Worm (Caenorhabditis elegans): Measurements from ENCODE around the gene ZC239.3.

The ZC239.3 gene

DNA sequence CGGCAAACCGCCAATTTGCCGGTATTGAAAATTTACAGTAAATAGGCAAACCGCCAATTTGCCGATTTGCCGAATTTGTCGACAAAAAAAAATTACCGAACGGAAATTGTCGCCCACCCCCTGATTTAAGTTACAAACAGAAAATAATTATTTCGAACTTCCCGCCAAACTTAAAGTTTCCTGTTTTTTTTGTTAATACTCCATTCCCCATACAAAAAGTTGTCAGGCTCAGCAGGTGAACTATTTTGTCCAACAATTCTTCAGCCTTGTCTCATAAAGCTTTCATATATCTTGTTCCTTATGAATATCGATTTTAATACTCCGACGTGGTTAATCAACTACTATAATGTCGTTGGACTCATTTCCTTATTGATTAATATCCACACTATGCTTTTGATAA lies 12.4 kb upstream of the ZC239.3 start, which contains the start of gene sri-50:
TSS of gene sri-50 (plus strand) at position 301 of the 400 bp plus-strand sequence.
- no peak for TF ChIP-seq W03F9.2 (tag; optimal IDR thresholded peaks at IDR 0.05)
- TF ChIP-seq dao-5 (tag; optimal IDR thresholded peaks at IDR 0.05), result no peak
- TF ChIP-seq him-1 (tag; optimal IDR thresholded peaks at IDR 0.05), result no peak

DNA sequence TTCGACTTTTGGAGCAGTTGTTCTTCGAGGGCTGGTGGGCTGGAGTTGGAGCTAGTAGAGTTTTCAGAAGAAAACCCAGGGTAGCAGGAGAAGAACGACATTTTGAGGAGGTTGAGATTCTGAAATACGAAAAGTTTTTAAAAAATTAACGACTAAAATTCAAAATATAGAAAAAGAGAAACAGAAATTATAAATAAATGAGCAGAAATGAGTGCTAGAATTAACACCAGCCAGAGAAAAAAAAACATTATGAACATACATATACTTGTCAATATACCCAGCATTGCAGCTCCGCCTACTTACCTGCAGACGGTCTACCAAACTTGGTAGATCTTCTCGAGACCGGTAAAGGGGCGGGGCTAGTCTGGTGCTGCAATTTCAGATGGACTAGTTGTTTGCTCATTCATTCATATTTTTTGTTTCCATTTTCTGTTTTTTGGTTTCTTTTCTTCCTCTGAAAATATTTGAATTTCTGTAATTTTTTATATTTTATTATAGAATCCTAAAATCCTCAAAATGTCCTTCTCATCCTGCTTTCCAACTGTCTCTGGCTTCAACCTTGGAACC lies 9.4 kb upstream of the ZC239.3 start, which contains the start of the genes ZC239.20 and ZC239.21:
TSS of gene ZC239.20 (minus strand) at position 101 of the 567 bp plus-strand sequence.
TSS of gene ZC239.21 (plus strand) at position 517 of the 567 bp plus-strand sequence.
- TF ChIP-seq W03F9.2 (tag; optimal IDR thresholded peaks at IDR 0.05) (no peak), him-1 (tag; optimal IDR thresholded peaks at IDR 0.05) (no peak), dao-5 (tag; optimal IDR thresholded peaks at IDR 0.05) (no peak)

DNA sequence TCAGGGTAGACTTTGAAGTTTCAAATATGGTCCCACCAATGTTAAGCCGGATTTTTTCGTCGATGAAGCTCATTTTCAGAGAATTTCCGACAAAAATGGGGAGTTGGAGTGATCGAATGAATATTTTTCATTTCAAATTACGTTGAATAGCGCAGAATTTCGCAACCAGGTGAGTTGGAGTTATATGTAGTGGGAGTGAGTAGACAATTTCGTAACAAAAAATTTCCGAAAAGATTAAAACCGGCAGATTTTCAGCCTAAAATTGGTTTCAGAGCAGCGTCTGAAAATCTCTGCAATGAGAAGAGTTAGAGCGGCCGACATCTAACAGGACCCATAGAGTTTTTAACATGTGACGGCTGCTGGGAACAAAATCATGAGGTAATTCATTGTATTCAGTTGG lies 7.2 kb upstream of the ZC239.3 start, which contains the start of gene sdz-35:
TSS of gene sdz-35 (minus strand) at position 101 of the 400 bp plus-strand sequence.
- no peak for TF ChIP-seq W03F9.2 (tag; optimal IDR thresholded peaks at IDR 0.05)

DNA sequence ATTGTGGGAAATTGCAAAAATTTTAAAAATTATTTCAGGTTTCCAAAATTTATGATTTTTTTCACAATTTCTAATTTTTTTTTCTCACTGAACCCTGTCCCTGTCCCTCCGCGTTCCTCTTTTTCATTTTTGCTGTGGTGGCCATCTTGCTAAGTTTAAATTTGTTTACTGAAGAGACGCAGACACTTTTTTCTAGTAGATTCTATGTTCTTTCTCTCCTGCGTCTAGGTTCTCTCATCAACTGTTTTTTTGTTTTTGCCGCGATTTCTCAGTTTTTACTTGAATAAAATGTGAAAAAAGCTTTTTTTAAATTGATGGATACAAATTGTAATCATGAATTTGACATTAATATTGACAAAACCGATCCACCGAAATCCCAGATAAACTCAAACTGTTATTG lies 6.6 kb upstream of the ZC239.3 start, which contains the start of gene ZC239.6:
TSS of gene ZC239.6 (plus strand) at position 381 of the 400 bp plus-strand sequence.
- TF ChIP-seq W03F9.2 (tag; optimal IDR thresholded peaks at IDR 0.05) (no peak), him-1 (tag; optimal IDR thresholded peaks at IDR 0.05) (no peak), dao-5 (tag; optimal IDR thresholded peaks at IDR 0.05) (no peak)

DNA sequence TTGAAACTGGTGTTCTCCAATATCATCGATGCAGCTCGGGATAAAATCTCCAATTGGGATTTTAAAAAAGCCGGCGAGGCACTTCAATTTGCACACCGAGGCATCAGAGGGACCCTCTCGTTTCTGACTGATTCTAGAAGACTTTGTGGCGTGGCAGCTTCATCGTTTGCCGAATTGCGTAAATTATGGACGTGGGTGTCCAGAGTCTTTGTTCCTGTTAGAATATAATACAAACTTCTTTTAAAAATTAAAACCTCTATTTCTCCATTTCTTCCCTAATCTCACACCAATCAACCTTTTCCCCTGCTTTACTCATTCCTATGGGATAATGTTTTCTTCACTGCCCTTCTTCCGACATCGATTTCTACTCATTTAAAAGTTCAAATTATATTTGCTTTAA lies 5.5 kb upstream of the ZC239.3 start, which contains the start of gene ZC239.5:
TSS of gene ZC239.5 (plus strand) at position 301 of the 400 bp plus-strand sequence.
- TF ChIP-seq W03F9.2 (tag; optimal IDR thresholded peaks at IDR 0.05) (no peak), him-1 (tag; optimal IDR thresholded peaks at IDR 0.05) (no peak), dao-5 (tag; optimal IDR thresholded peaks at IDR 0.05) (no peak)

DNA sequence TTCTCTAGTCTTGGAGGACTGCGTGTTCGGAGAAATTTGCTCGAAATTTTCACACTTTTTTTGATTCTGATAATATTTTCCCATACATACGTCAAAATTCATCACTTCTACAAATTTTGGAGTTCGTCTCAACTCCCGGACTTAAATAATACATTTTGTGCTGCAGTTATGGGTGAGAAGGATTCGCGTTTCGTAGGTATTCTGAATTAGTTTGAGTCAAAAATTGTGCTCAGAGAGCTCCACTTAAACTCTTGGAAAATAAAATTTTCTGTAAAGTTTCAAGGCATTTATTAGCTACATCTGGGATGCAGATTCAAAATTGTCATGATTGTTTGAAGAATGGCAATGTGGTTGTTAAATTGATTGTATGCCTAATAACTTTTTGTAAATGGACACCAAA lies 2.0 kb upstream of the ZC239.3 start, which contains the start of gene ZC239.4:
TSS of gene ZC239.4 (plus strand) at position 301 of the 400 bp plus-strand sequence.
- TF ChIP-seq W03F9.2 (tag; optimal IDR thresholded peaks at IDR 0.05) (no peak), dao-5 (tag; optimal IDR thresholded peaks at IDR 0.05) (no peak), him-1 (tag; optimal IDR thresholded peaks at IDR 0.05) (no peak)

DNA sequence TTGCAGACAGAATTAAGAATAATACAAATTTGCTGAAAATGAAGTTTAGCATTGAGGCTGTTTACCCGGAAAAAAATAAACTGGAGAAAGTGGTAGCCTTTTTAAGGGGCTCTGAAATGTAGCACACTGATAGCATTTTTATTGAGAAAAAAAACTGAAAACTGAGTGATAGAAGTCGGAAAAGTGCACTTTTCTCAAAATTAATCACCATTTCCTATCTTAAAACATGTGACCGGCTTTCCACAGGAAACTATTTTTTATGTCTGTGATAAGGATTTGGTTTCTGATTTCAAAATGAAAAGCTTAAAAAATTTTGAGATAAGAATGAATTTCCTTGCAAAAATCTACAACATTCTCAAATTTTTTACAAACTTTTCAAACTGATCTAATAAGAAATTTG lies 4.9 kb downstream of the ZC239.3 start, which contains the start of gene ZC239.22:
TSS of gene ZC239.22 (minus strand) at position 101 of the 400 bp plus-strand sequence.
- TF ChIP-seq him-1 (tag; optimal IDR thresholded peaks at IDR 0.05) (no peak), W03F9.2 (tag; optimal IDR thresholded peaks at IDR 0.05) (no peak), dao-5 (tag; optimal IDR thresholded peaks at IDR 0.05) (no peak)

DNA sequence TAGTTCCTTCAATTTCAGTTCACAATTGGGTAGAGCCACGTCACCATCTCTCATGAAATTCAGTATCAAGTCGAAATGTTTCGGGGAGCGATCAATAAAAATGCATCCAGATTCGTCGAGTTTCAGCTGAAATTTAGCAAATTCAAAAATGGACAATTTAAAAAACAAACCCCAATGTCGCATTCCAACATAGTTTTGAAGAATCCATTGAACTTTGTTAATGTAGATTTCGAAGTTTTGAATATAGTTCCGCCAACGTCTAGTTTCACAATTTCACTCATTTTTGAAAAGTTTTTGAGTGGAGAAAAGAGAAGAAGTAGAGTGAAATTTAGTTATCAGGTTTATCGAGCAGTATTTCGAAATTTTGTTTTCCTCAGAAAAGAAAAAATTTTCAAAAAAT lies 5.9 kb downstream of the ZC239.3 start, which contains the start of gene ZC239.14:
TSS of gene ZC239.14 (minus strand) at position 305 of the 400 bp plus-strand sequence.
- no peak for TF ChIP-seq him-1 (tag; optimal IDR thresholded peaks at IDR 0.05)
- TF ChIP-seq W03F9.2 (tag; optimal IDR thresholded peaks at IDR 0.05), result no peak
- no peak for TF ChIP-seq dao-5 (tag; optimal IDR thresholded peaks at IDR 0.05)

DNA sequence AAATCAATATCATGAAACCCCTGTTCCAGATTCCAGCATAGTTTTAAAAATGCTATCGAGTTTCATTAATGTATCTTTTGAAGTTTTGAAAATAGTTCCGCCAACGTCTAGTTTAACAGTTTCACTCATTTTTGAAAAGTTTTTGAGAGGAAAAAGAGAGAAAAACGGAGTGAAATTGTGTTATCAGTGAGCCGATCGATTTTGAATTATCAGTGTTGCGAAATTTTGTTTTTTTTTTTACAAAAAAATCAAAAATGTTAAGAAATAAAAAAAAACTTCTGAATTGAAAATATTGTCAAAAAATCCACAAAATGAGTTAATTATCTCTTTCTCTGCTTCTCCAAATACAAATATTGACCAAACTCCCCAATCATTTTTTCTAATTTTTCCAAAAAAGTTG lies 6.8 kb downstream of the ZC239.3 start, which contains the start of gene ZC239.13:
TSS of gene ZC239.13 (minus strand) at position 154 of the 400 bp plus-strand sequence.
- no peak for TF ChIP-seq dao-5 (tag; optimal IDR thresholded peaks at IDR 0.05)
- TF ChIP-seq W03F9.2 (tag; optimal IDR thresholded peaks at IDR 0.05), result no peak
- TF ChIP-seq him-1 (tag; optimal IDR thresholded peaks at IDR 0.05), result no peak

DNA sequence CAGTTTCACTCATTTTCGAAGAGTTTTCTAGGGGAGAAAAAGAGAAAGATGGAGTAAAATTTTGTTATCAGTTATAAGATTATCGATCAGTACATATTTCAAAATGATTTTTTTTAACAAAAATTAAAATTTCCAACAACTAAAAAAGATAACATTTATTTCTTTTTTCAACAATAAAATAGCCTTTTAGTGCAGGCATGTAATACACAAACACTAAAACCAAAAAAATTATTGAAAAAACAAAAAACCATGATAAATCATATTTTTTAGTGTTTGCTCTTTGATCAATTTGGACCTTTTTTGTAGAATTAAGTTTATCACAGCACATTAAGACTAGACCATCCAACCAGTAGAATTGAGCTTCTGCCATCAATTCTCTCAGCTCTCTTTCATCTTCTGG lies 8.8 kb downstream of the ZC239.3 start, which contains the start of gene ZC239.15:
TSS of gene ZC239.15 (minus strand) at position 101 of the 400 bp plus-strand sequence.
- TF ChIP-seq dao-5 (tag; optimal IDR thresholded peaks at IDR 0.05), result no peak

DNA sequence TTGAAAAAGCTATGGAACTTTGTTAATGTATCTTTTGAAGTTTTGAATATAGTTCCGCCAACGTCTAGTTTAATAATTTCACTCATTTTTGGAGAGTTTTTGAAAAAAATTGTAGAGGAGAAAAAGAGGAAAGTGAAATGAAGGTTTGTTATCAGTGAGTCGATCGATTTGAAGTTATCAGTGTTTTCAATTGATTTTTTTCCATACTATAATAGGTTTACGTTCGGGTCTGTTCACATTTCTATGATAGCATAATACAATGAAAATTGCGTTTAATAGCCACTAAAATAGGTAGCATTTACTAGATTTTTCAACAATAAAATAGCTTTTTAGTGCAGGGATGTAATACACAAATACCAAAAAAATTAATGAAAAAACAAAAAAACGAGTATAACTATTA lies 9.3 kb downstream of the ZC239.3 start, which contains the start of gene ZC239.16:
TSS of gene ZC239.16 (minus strand) at position 120 of the 400 bp plus-strand sequence.
- TF ChIP-seq W03F9.2 (tag; optimal IDR thresholded peaks at IDR 0.05) (no peak), him-1 (tag; optimal IDR thresholded peaks at IDR 0.05) (no peak), dao-5 (tag; optimal IDR thresholded peaks at IDR 0.05) (no peak)

DNA sequence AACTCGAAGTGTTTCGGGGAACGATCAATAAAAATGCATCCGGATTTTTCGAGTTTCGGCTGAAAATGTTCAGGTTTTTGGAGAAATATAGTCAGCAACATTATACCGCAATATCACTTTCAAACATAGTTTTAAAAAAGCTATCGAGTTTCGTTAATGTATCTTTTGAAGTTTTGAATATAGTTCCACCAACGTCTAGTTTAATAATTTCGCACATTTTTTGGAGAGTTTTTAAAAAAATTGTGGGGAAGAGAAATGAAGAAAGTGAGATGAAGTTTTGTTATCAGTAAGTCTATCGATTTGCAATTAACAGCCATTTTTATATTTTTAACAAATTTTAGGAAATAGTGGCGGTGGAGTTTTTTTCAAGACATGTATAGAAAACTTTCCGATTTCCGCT lies 9.9 kb downstream of the ZC239.3 start, which contains the start of gene ZC239.17:
TSS of gene ZC239.17 (minus strand) at position 101 of the 400 bp plus-strand sequence.
- no peak for TF ChIP-seq him-1 (tag; optimal IDR thresholded peaks at IDR 0.05)
- TF ChIP-seq dao-5 (tag; optimal IDR thresholded peaks at IDR 0.05), result no peak
- TF ChIP-seq W03F9.2 (tag; optimal IDR thresholded peaks at IDR 0.05), result no peak

DNA sequence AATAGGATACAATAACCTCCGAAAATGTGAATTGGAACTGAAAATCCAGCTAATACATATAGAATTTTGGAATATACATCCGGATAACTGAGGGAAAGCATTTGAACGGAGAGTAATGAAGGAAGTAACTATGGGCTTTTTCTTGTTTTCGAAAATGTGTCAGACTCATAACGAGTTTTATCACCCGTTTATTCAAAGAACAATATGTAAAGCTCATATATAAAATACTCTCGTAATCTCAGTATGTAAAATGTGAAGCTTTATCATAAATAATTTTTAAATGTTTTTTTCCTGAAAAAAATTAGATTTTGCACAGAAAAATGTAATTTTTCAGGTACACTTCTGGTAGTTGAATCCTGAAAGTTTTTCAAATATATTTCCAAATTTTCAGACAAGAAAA lies 14.6 kb downstream of the ZC239.3 start, which contains the start of gene srh-297:
TSS of gene srh-297 (minus strand) at position 101 of the 400 bp plus-strand sequence.
- no peak for TF ChIP-seq W03F9.2 (tag; optimal IDR thresholded peaks at IDR 0.05)
- TF ChIP-seq dao-5 (tag; optimal IDR thresholded peaks at IDR 0.05), result no peak
- TF ChIP-seq him-1 (tag; optimal IDR thresholded peaks at IDR 0.05), result no peak

DNA sequence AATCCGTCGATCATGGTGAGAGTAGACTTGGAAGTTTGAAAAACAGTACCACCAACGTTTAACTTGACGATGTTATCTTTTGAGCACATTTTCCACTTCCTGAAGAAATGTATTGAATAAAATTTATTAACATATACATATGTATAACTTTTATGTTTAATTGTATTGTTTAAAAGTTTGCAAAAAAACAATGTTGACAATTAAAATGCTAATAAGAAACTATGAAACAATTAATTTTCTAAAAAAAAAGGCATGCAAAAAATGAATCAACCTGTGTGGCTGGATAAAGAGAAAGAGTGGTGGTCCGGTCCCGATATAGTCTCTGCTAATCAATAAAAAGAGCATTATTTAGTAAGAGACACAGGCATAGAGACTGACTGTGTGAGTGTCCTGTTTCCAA lies 18.9 kb downstream of the ZC239.3 start, which contains the start of gene C17F4.8:
TSS of gene C17F4.8 (minus strand) at position 101 of the 400 bp plus-strand sequence.
- no peak for TF ChIP-seq him-1 (tag; optimal IDR thresholded peaks at IDR 0.05)
- no peak for TF ChIP-seq W03F9.2 (tag; optimal IDR thresholded peaks at IDR 0.05)
- TF ChIP-seq dao-5 (tag; optimal IDR thresholded peaks at IDR 0.05), result no peak
